In genomic region chrX:18515988-18516541, dm6 we compare ENCODE assay signal across 1 fruit fly cellular context.
TF ChIP-seq lines count a peak whose summit lies in the region.

No protein-coding gene starts in this region.

TF ChIP-seq in whole organism, embryonic, 481 proteins besides CTCF, POLR2A, EP300 and RAD21 (continued from another document):
- TF ChIP-seq D (optimal IDR thresholded peaks at IDR 0.05; lab: Kevin White, UChicago) (no peak), D (GFP tag; optimal IDR thresholded peaks at IDR 0.05; lab: Kevin White, UChicago) (no peak), ash1 (GFP tag; optimal IDR thresholded peaks at IDR 0.05; lab: Kevin White, UChicago) (no peak), CG2199 (GFP tag; IDR thresholded peaks at IDR 0.05; lab: Robert Waterston, UW) (0 out of 3 replicates have a peak, but pooled peaks have one; percentile 39), E2f1 (GFP tag; IDR thresholded peaks at IDR 0.05; lab: Robert Waterston, UW) (no peak), tgo (GFP tag; IDR thresholded peaks at IDR 0.05; lab: Robert Waterston, UW) (no peak), CG2875 (GFP tag; optimal IDR thresholded peaks at IDR 0.05; lab: Kevin White, UChicago) (no peak), ranshi (GFP tag; IDR thresholded peaks at IDR 0.05; lab: Robert Waterston, UW) (no peak), so (GFP tag; IDR thresholded peaks at IDR 0.05; lab: Robert Waterston, UW) (no peak), Sox100B (GFP tag; optimal IDR thresholded peaks at IDR 0.05; lab: Kevin White, UChicago) (no peak), CG32767 (GFP tag; IDR thresholded peaks at IDR 0.05; lab: Robert Waterston, UW) (no peak), GATAe (GFP tag; conservative IDR thresholded peaks at IDR 0.05; lab: Robert Waterston, UW) (no peak), kni (GFP tag; optimal IDR thresholded peaks at IDR 0.05; lab: Kevin White, UChicago) (peak; percentile 4), da (GFP tag; optimal IDR thresholded peaks at IDR 0.05; lab: Kevin White, UChicago) (no peak)
TF ChIP-seq in whole organism, embryonic: peak in this region for 93.
